Fruit fly (Drosophila melanogaster) whole organism, larva: Measurements from ENCODE around the gene CG6610.

Experiments used
- noc ChIP-seq: fragments of 200-800 bp; sonication (Bioruptor generic); optimal IDR thresholded peaks from 3 replicates; lab custom pipeline; 2019; ENCODE audit warnings: missing biosample characterization, mild to moderate bottlenecking, missing genetic modification characterization, moderate library complexity

The CG6610 gene

dm6 chr3L:6074975-6075692 lies at the start of gene CG6610, which contains the start of gene CG13295:
TSS of gene CG6610 (plus strand) at chr3L:6075536.
TSS of gene CG13295 (minus strand) at chr3L:6075245.
- peak; percentile 60 for TF ChIP-seq noc

dm6 chr3L:6033008-6033407 lies 42.3 kb upstream of the CG6610 start:
- no peak for TF ChIP-seq noc

dm6 chr3L:6034511-6034910 lies 40.8 kb upstream of the CG6610 start, which contains the start of gene CG10477:
TSS of gene CG10477 (minus strand) at chr3L:6034611.
- TF ChIP-seq noc, result no peak

dm6 chr3L:6034916-6035315 lies 40.4 kb upstream of the CG6610 start, which contains the start of gene yip7:
TSS of gene yip7 (plus strand) at chr3L:6035216.
- no peak for TF ChIP-seq noc

dm6 chr3L:6036141-6036540 lies 39.2 kb upstream of the CG6610 start:
- no peak for TF ChIP-seq noc

- no peak for TF ChIP-seq noc
Measured at dm6 chr3L:6036811-6037210, 38.5 kb upstream of the CG6610 start, which contains the start of gene CG6462. TSS of gene CG6462 (plus strand) at chr3L:6037111.

- peak; percentile 62 for TF ChIP-seq noc
Measured at dm6 chr3L:6038720-6039205, 36.6 kb upstream of the CG6610 start, which contains the start of gene Jon65Aiv. TSS of gene Jon65Aiv (plus strand) at chr3L:6039155.

dm6 chr3L:6050230-6050807 lies 25.0 kb upstream of the CG6610 start, which contains the start of gene Jon65Aiii:
TSS of gene Jon65Aiii (plus strand) at chr3L:6050757.
- TF ChIP-seq noc, result peak; percentile 74

- TF ChIP-seq noc, result peak; percentile 5
Measured at dm6 chr3L:6052021-6052420, 23.3 kb upstream of the CG6610 start, which contains the start of gene Jon65Aii. TSS of gene Jon65Aii (plus strand) at chr3L:6052321.

dm6 chr3L:6054343-6054742 lies 21.0 kb upstream of the CG6610 start, which contains the start of gene Jon65Ai:
TSS of gene Jon65Ai (minus strand) at chr3L:6054443.
- TF ChIP-seq noc, result peak; percentile 29

dm6 chr3L:6054803-6055202 lies 20.5 kb upstream of the CG6610 start, which contains the start of gene tant:
TSS of gene tant (plus strand) at chr3L:6055136.
- no peak for TF ChIP-seq noc

dm6 chr3L:6059062-6059708 lies 16.2 kb upstream of the CG6610 start, which contains the start of gene CG6592:
TSS of gene CG6592 (plus strand) at chr3L:6059658.
- TF ChIP-seq noc, result no peak

- TF ChIP-seq noc, result peak; percentile 24
Measured at dm6 chr3L:6062860-6063607, 12.3 kb upstream of the CG6610 start, which contains the start of gene CG10472. TSS of gene CG10472 (minus strand) at chr3L:6062910.

- no peak for TF ChIP-seq noc
Measured at dm6 chr3L:6065881-6066389, 9.4 kb upstream of the CG6610 start, which contains the start of gene CG42269. TSS of gene CG42269 (plus strand) at chr3L:6066296.

dm6 chr3L:6068178-6068577 lies 7.2 kb upstream of the CG6610 start:
- no peak for TF ChIP-seq noc

- TF ChIP-seq noc, result no peak
Measured at dm6 chr3L:6070119-6070518, 5.2 kb upstream of the CG6610 start.
